Worm (Caenorhabditis elegans) whole organism, early embryonic: ENCODE results near the gene srsx-17.

Source experiments
- B0310.2 ChIP-seq: sonication (generic microtip); optimal IDR thresholded peaks from 2 replicates; lab custom pipeline; 2016; ENCODE audit warnings: mild to moderate bottlenecking, missing genetic modification characterization, missing compliant biosample characterization
- F13C5.2 ChIP-seq: sonication (generic microtip); optimal IDR thresholded peaks from 2 replicates; lab custom pipeline; 2017; ENCODE audit warnings: mild to moderate bottlenecking, missing genetic modification characterization, inconsistent platforms, missing compliant biosample characterization
- aly-1 ChIP-seq: sonication (generic microtip); optimal IDR thresholded peaks from 2 replicates; lab custom pipeline; 2016; ENCODE audit warnings: missing genetic modification characterization, missing compliant biosample characterization
- ama-1 ChIP-seq: fragments of 150-350 bp; optimal IDR thresholded peaks from 2 replicates; lab custom pipeline; 2014
- ceh-13 ChIP-seq: fragments of 200-800 bp; sonication (Bioruptor generic); optimal IDR thresholded peaks from 2 replicates; lab custom pipeline; 2018; ENCODE audit warnings: mild to moderate bottlenecking, missing genetic modification characterization, missing compliant biosample characterization
- ceh-36 ChIP-seq: sonication (generic microtip); optimal IDR thresholded peaks from 2 replicates; lab custom pipeline; 2016; ENCODE audit warnings: missing genetic modification characterization, inconsistent platforms, missing compliant biosample characterization
- ets-7 ChIP-seq: sonication (generic microtip); optimal IDR thresholded peaks from 2 replicates; lab custom pipeline; 2016; ENCODE audit warnings: missing genotype, missing genetic modification characterization, missing compliant biosample characterization
- flt-1 ChIP-seq: fragments of 200-800 bp; sonication (Bioruptor generic); IDR thresholded peaks from 2 replicates; pipeline ENCODE4 v1.3.6; 2022; ENCODE audit warnings: missing genetic modification characterization, missing compliant biosample characterization
- hmbx-1 ChIP-seq: sonication (generic microtip); optimal IDR thresholded peaks from 2 replicates; lab custom pipeline; 2016; ENCODE audit warnings: mild to moderate bottlenecking, missing genetic modification characterization, missing compliant biosample characterization
- hmg-4 ChIP-seq: fragments of 200-800 bp; sonication (Bioruptor generic); optimal IDR thresholded peaks from 2 replicates; lab custom pipeline; 2018; ENCODE audit warnings: mild to moderate bottlenecking, missing genetic modification characterization, missing compliant biosample characterization
- hnd-1 ChIP-seq: sonication (generic microtip); optimal IDR thresholded peaks from 2 replicates; lab custom pipeline; 2016; ENCODE audit warnings: missing genetic modification characterization, missing compliant biosample characterization
- pes-1 ChIP-seq: fragments of 200-800 bp; sonication (Bioruptor generic); IDR thresholded peaks from 2 replicates; pipeline ENCODE4 v1.3.6; 2022; ENCODE audit warnings: missing genetic modification reagents, missing genetic modification characterization, missing compliant biosample characterization
- scrt-1 ChIP-seq: fragments of 200-800 bp; sonication (Bioruptor generic); IDR thresholded peaks from 2 replicates; pipeline ENCODE4 v1.3.6; 2022; ENCODE audit warnings: missing genetic modification characterization, missing compliant biosample characterization
- sea-1 ChIP-seq: fragments of 200-800 bp; sonication (Bioruptor generic); conservative IDR thresholded peaks from 2 replicates; pipeline ENCODE4 v1.3.6; 2022; ENCODE audit warnings: missing genetic modification characterization, missing compliant biosample characterization
- tbx-11 ChIP-seq: fragments of 200-800 bp; sonication (Bioruptor generic); IDR thresholded peaks from 2 replicates; pipeline ENCODE4 v1.3.6; 2022; ENCODE audit warnings: missing genetic modification characterization, missing compliant biosample characterization
- tbx-37 ChIP-seq: fragments of 200-800 bp; sonication (Bioruptor generic); conservative IDR thresholded peaks from 2 replicates; pipeline ENCODE4 v1.3.6; 2022; ENCODE audit warnings: missing genetic modification reagents, missing genetic modification characterization, missing compliant biosample characterization
- tra-4 ChIP-seq: sonication (generic microtip); optimal IDR thresholded peaks from 2 replicates; lab custom pipeline; 2017; ENCODE audit warnings: missing genetic modification characterization, missing compliant biosample characterization

The srsx-17 gene

ce11 chrV:5921761-5922160 lies 5.7 kb upstream of the srsx-17 start:
- TF ChIP-seq tbx-11 (GFP tag; lab: Robert Waterston, UW) (no peak), ets-7 (tag; lab: Kevin White, UChicago) (no peak), ceh-36 (tag; lab: Kevin White, UChicago) (no peak), hmg-4 (no peak), tra-4 (tag; lab: Kevin White, UChicago) (no peak), ama-1 (lab: Kevin White, UChicago) (no peak), ceh-13 (no peak), aly-1 (no peak), pes-1 (GFP tag; lab: Robert Waterston, UW) (no peak)

ce11 chrV:5922236-5922635 lies 5.2 kb upstream of the srsx-17 start, which contains the start of gene srsx-18:
srsx-18 (plus strand) TSS chrV:5922536.
- no peak for TF ChIP-seq scrt-1 (GFP tag; lab: Robert Waterston, UW)
- no peak for TF ChIP-seq B0310.2 (tag; lab: Kevin White, UChicago)
- TF ChIP-seq ets-7 (tag; lab: Kevin White, UChicago), result no peak
- TF ChIP-seq hnd-1, result no peak
- no peak for TF ChIP-seq ceh-36 (tag; lab: Kevin White, UChicago)
- TF ChIP-seq ama-1 (lab: Kevin White, UChicago), result no peak
- no peak for TF ChIP-seq tra-4 (tag; lab: Kevin White, UChicago)
- no peak for TF ChIP-seq hmbx-1 (tag; lab: Kevin White, UChicago)
- TF ChIP-seq pes-1 (GFP tag; lab: Robert Waterston, UW), result no peak
- TF ChIP-seq ceh-13, result no peak
- TF ChIP-seq tbx-11 (GFP tag; lab: Robert Waterston, UW), result no peak
- TF ChIP-seq tbx-37 (GFP tag; lab: Robert Waterston, UW), result no peak

ce11 chrV:5928006-5928405 lies 559 bp downstream of the srsx-17 start:
- TF ChIP-seq flt-1 (GFP tag; lab: Robert Waterston, UW), result no peak
- TF ChIP-seq F13C5.2, result no peak
- no peak for TF ChIP-seq hmbx-1 (tag; lab: Kevin White, UChicago)
- TF ChIP-seq tbx-37 (GFP tag; lab: Robert Waterston, UW), result no peak
- TF ChIP-seq sea-1 (GFP tag; lab: Robert Waterston, UW), result no peak
- no peak for TF ChIP-seq hnd-1
- no peak for TF ChIP-seq scrt-1 (GFP tag; lab: Robert Waterston, UW)
- TF ChIP-seq ceh-13, result no peak
- TF ChIP-seq pes-1 (GFP tag; lab: Robert Waterston, UW), result no peak
- TF ChIP-seq ceh-36 (tag; lab: Kevin White, UChicago), result no peak
- no peak for TF ChIP-seq tra-4 (tag; lab: Kevin White, UChicago)
- no peak for TF ChIP-seq ama-1 (lab: Kevin White, UChicago)
- no peak for TF ChIP-seq aly-1
- no peak for TF ChIP-seq B0310.2 (tag; lab: Kevin White, UChicago)
- TF ChIP-seq tbx-11 (GFP tag; lab: Robert Waterston, UW), result no peak

- no peak for TF ChIP-seq ets-7 (tag; lab: Kevin White, UChicago)
- no peak for TF ChIP-seq pes-1 (GFP tag; lab: Robert Waterston, UW)
- TF ChIP-seq F13C5.2, result no peak
- no peak for TF ChIP-seq aly-1
- no peak for TF ChIP-seq sea-1 (GFP tag; lab: Robert Waterston, UW)
- no peak for TF ChIP-seq ama-1 (lab: Kevin White, UChicago)
- TF ChIP-seq ceh-36 (tag; lab: Kevin White, UChicago), result no peak
- no peak for TF ChIP-seq tra-4 (tag; lab: Kevin White, UChicago)
- no peak for TF ChIP-seq ceh-13
Measured at ce11 chrV:5930588-5930987, 3.1 kb downstream of the srsx-17 start, which contains the start of gene galt-1. galt-1 (plus strand) TSS chrV:5930905.

ce11 chrV:5936691-5937090 lies 9.2 kb downstream of the srsx-17 start, which contains the start of the genes M03F8.5 and M03F8.7:
M03F8.5 (minus strand) TSS chrV:5936791.
M03F8.7 (plus strand) TSS chrV:5936939.
- no peak for TF ChIP-seq hnd-1
- TF ChIP-seq tbx-11 (GFP tag; lab: Robert Waterston, UW), result no peak
- TF ChIP-seq hmg-4, result no peak
- TF ChIP-seq F13C5.2, result no peak
- TF ChIP-seq aly-1, result no peak
- TF ChIP-seq ceh-13, result no peak
- TF ChIP-seq pes-1 (GFP tag; lab: Robert Waterston, UW), result no peak
- no peak for TF ChIP-seq tra-4 (tag; lab: Kevin White, UChicago)
- no peak for TF ChIP-seq B0310.2 (tag; lab: Kevin White, UChicago)
- no peak for TF ChIP-seq hmbx-1 (tag; lab: Kevin White, UChicago)
- TF ChIP-seq flt-1 (GFP tag; lab: Robert Waterston, UW), result no peak

ce11 chrV:5939503-5940072 lies 12.1 kb downstream of the srsx-17 start, which contains the start of gene syf-3:
syf-3 (plus strand) TSS chrV:5940022.
- no peak for TF ChIP-seq tbx-37 (GFP tag; lab: Robert Waterston, UW)
- no peak for TF ChIP-seq ama-1 (lab: Kevin White, UChicago)
- no peak for TF ChIP-seq F13C5.2
- TF ChIP-seq ceh-36 (tag; lab: Kevin White, UChicago), result no peak
- TF ChIP-seq flt-1 (GFP tag; lab: Robert Waterston, UW), result no peak
- TF ChIP-seq tra-4 (tag; lab: Kevin White, UChicago), result no peak
- no peak for TF ChIP-seq ets-7 (tag; lab: Kevin White, UChicago)
- no peak for TF ChIP-seq hmg-4
- no peak for TF ChIP-seq ceh-13
- no peak for TF ChIP-seq hmbx-1 (tag; lab: Kevin White, UChicago)
- TF ChIP-seq scrt-1 (GFP tag; lab: Robert Waterston, UW), result no peak
- no peak for TF ChIP-seq hnd-1
- TF ChIP-seq sea-1 (GFP tag; lab: Robert Waterston, UW), result no peak
- no peak for TF ChIP-seq B0310.2 (tag; lab: Kevin White, UChicago)
- no peak for TF ChIP-seq tbx-11 (GFP tag; lab: Robert Waterston, UW)
- TF ChIP-seq aly-1, result no peak

ce11 chrV:5943167-5943566 lies 15.7 kb downstream of the srsx-17 start, which contains the start of gene pst-1:
pst-1 (plus strand) TSS chrV:5943467.
- TF ChIP-seq tbx-11 (GFP tag; lab: Robert Waterston, UW) (no peak), tbx-37 (GFP tag; lab: Robert Waterston, UW) (no peak), ceh-13 (no peak), pes-1 (GFP tag; lab: Robert Waterston, UW) (no peak), ceh-36 (tag; lab: Kevin White, UChicago) (no peak), hmg-4 (no peak)
